Fruit fly (Drosophila melanogaster) whole organism, embryonic: ENCODE measurements around the gene RhoGAPp190.

ENCODE experiments used
- Bdp1 ChIP-seq: fragments of 200-800 bp; sonication (Bioruptor generic); optimal IDR thresholded peaks from 3 replicates; lab custom pipeline; 2016; ENCODE audit warnings: missing biosample characterization, missing genetic modification characterization
- Bteb2 ChIP-seq: fragments of 200-800 bp; sonication (Bioruptor generic); optimal IDR thresholded peaks from 2 replicates; lab custom pipeline; 2016; ENCODE audit warnings: missing biosample characterization, missing genetic modification characterization
- CG12236 ChIP-seq: fragments of 200-800 bp; sonication (Bioruptor generic); optimal IDR thresholded peaks from 2 replicates; lab custom pipeline; 2016; ENCODE audit warnings: missing biosample characterization, missing genetic modification characterization
- CG17328 ChIP-seq: fragments of 200-800 bp; sonication (Bioruptor generic); IDR thresholded peaks from 2 replicates; pipeline ENCODE4 v1.3.6; 2022; ENCODE audit warnings: missing biosample characterization, missing genetic modification characterization
- CG17359 ChIP-seq: fragments of 200-800 bp; sonication (Bioruptor generic); optimal IDR thresholded peaks from 3 replicates; lab custom pipeline; 2018; ENCODE audit warnings: missing biosample characterization, mild to moderate bottlenecking, missing genetic modification characterization, moderate library complexity
- CG17385 ChIP-seq: fragments of 200-800 bp; sonication (Bioruptor generic); optimal IDR thresholded peaks from 3 replicates; lab custom pipeline; 2018; ENCODE audit warnings: missing biosample characterization, mild to moderate bottlenecking, missing genetic modification characterization
- CG18262 ChIP-seq: fragments of 200-800 bp; optimal IDR thresholded peaks from 3 replicates; lab custom pipeline; 2019; ENCODE audit warnings: missing biosample characterization, mild to moderate bottlenecking, missing genetic modification characterization, moderate library complexity
- CG18476 ChIP-seq: fragments of 200-800 bp; sonication (Bioruptor generic); optimal IDR thresholded peaks from 2 replicates; lab custom pipeline; 2016; ENCODE audit warnings: missing biosample characterization, mild to moderate bottlenecking, missing genetic modification characterization
- CG2678 ChIP-seq: fragments of 200-800 bp; sonication (Bioruptor generic); optimal IDR thresholded peaks from 3 replicates; lab custom pipeline; 2019; ENCODE audit warnings: missing biosample characterization, mild to moderate bottlenecking, missing genetic modification characterization, moderate library complexity
- CG30431 ChIP-seq: fragments of 200-800 bp; sonication (Bioruptor generic); optimal IDR thresholded peaks from 2 replicates; lab custom pipeline; 2017; ENCODE audit warnings: missing biosample characterization, missing genetic modification characterization
- CG32532 ChIP-seq: fragments of 200-800 bp; sonication (Bioruptor generic); IDR thresholded peaks from 2 replicates; pipeline ENCODE4 v1.3.6; 2022; ENCODE audit warnings: missing biosample characterization, missing genetic modification characterization
- CG32767 ChIP-seq: fragments of 200-800 bp; sonication (Bioruptor generic); IDR thresholded peaks from 2 replicates; pipeline ENCODE4 v1.3.6; 2022; ENCODE audit warnings: missing biosample characterization, missing genetic modification characterization
- CG34422 ChIP-seq: fragments of 200-800 bp; sonication (Bioruptor generic); IDR thresholded peaks from 3 replicates; pipeline ENCODE4 v1.3.6; 2022; ENCODE audit warnings: missing biosample characterization, missing genetic modification characterization
- CG42726 ChIP-seq: fragments of 200-800 bp; sonication (Bioruptor generic); IDR thresholded peaks from 2 replicates; pipeline ENCODE4 v1.3.6; 2022; ENCODE audit warnings: missing biosample characterization, missing genetic modification characterization; ENCODE audit not compliant: partially characterized antibody
- CG5180 ChIP-seq: fragments of 200-800 bp; sonication (Bioruptor generic); optimal IDR thresholded peaks from 3 replicates; lab custom pipeline; 2017; ENCODE audit warnings: missing biosample characterization, missing genetic modification characterization, mild to moderate bottlenecking, moderate library complexity, missing genetic modification reagents
- CG7745 ChIP-seq: fragments of 200-800 bp; sonication (Bioruptor generic); optimal IDR thresholded peaks from 2 replicates; lab custom pipeline; 2018; ENCODE audit warnings: missing biosample characterization, mild to moderate bottlenecking, missing genetic modification characterization, moderate library complexity
- CG8290 ChIP-seq, 3 experiments: fragments of 200-800 bp; sonication (Bioruptor generic); optimal IDR thresholded peaks; 2 replicates each; lab custom pipeline; 2016 to 2019; ENCODE audit warnings: missing biosample characterization in 3 of 3, missing genetic modification characterization in 3 of 3, mild to moderate bottlenecking in 2 of 3, moderate library complexity in 1 of 3
- CG8765 ChIP-seq: fragments of 200-800 bp; sonication (Bioruptor generic); IDR thresholded peaks from 2 replicates; pipeline ENCODE4 v1.3.6; 2022; ENCODE audit warnings: missing biosample characterization, missing genetic modification characterization
- CoRest ChIP-seq: fragments of 200-800 bp; sonication (Bioruptor generic); optimal IDR thresholded peaks from 3 replicates; lab custom pipeline; 2018; ENCODE audit warnings: missing biosample characterization, mild to moderate bottlenecking, missing genetic modification characterization, moderate library complexity
- Doc2 ChIP-seq: fragments of 200-800 bp; sonication (Bioruptor generic); IDR thresholded peaks from 2 replicates; pipeline ENCODE4 v1.3.6; 2022; ENCODE audit warnings: missing biosample characterization, missing genetic modification characterization
- Dp ChIP-seq: fragments of 200-800 bp; sonication (Bioruptor generic); optimal IDR thresholded peaks from 2 replicates; lab custom pipeline; 2018; ENCODE audit warnings: missing biosample characterization, mild to moderate bottlenecking, missing genetic modification characterization, moderate library complexity
- ERR ChIP-seq: fragments of 200-800 bp; sonication (Bioruptor generic); optimal IDR thresholded peaks from 2 replicates; lab custom pipeline; 2016; ENCODE audit warnings: missing biosample characterization, missing genetic modification characterization
- Ets97D ChIP-seq: fragments of 200-800 bp; sonication (Bioruptor generic); optimal IDR thresholded peaks from 3 replicates; lab custom pipeline; 2016; ENCODE audit warnings: missing biosample characterization, missing genetic modification characterization
- Gsc ChIP-seq: fragments of 200-800 bp; sonication (Bioruptor generic); IDR thresholded peaks from 2 replicates; pipeline ENCODE4 v1.3.6; 2022; ENCODE audit warnings: missing biosample characterization, missing genetic modification characterization
- H15 ChIP-seq: fragments of 200-800 bp; sonication (Bioruptor generic); IDR thresholded peaks from 3 replicates; pipeline ENCODE4 v1.3.6; 2022; ENCODE audit warnings: missing biosample characterization, missing genetic modification characterization
- HLH4C ChIP-seq: fragments of 200-800 bp; sonication (Bioruptor generic); IDR thresholded peaks from 3 replicates; pipeline ENCODE4 v1.3.6; 2022; ENCODE audit warnings: missing biosample characterization, missing genetic modification characterization; ENCODE audit not compliant: partially characterized antibody
- HLHmδ ChIP-seq: fragments of 200-800 bp; sonication (Bioruptor generic); optimal IDR thresholded peaks from 2 replicates; lab custom pipeline; 2018; ENCODE audit warnings: missing biosample characterization, mild to moderate bottlenecking, missing genetic modification characterization, moderate library complexity
- HmgZ ChIP-seq: fragments of 200-800 bp; sonication (Bioruptor generic); optimal IDR thresholded peaks from 2 replicates; lab custom pipeline; 2018; ENCODE audit warnings: missing biosample characterization, mild to moderate bottlenecking, missing genetic modification characterization
- MTF-1 ChIP-seq: fragments of 200-800 bp; sonication (Bioruptor generic); optimal IDR thresholded peaks from 2 replicates; lab custom pipeline; 2018; ENCODE audit warnings: missing biosample characterization, mild to moderate bottlenecking, missing genetic modification characterization, borderline replicate concordance
- NK7.1 ChIP-seq: fragments of 200-800 bp; sonication (Bioruptor generic); optimal IDR thresholded peaks from 3 replicates; lab custom pipeline; 2016; ENCODE audit warnings: missing biosample characterization, missing genetic modification characterization
- Scr ChIP-seq: fragments of 200-800 bp; sonication (Bioruptor generic); IDR thresholded peaks from 2 replicates; pipeline ENCODE4 v1.3.6; 2022; ENCODE audit warnings: missing biosample characterization, missing genetic modification characterization; ENCODE audit not compliant: partially characterized antibody
- Six4 ChIP-seq: fragments of 200-800 bp; sonication (Bioruptor generic); optimal IDR thresholded peaks from 2 replicates; lab custom pipeline; 2016; ENCODE audit warnings: missing biosample characterization, missing genetic modification characterization
- az2 ChIP-seq: fragments of 200-800 bp; sonication (Bioruptor generic); optimal IDR thresholded peaks from 3 replicates; lab custom pipeline; 2016; ENCODE audit warnings: missing biosample characterization, missing genetic modification characterization
- dan ChIP-seq: fragments of 200-800 bp; sonication (Bioruptor generic); IDR thresholded peaks from 2 replicates; pipeline ENCODE4 v1.3.6; 2022; ENCODE audit warnings: missing biosample characterization, missing genetic modification characterization
- dpn ChIP-seq, 2 experiments: fragments of 200-800 bp; sonication (Bioruptor generic); optimal IDR thresholded peaks; 3 replicates each; lab custom pipeline; 2016; ENCODE audit warnings: missing biosample characterization in 2 of 2, missing genetic modification characterization in 2 of 2
- ftz-f1 ChIP-seq: fragments of 200-800 bp; sonication (Bioruptor generic); optimal IDR thresholded peaks from 2 replicates; lab custom pipeline; 2016; ENCODE audit warnings: missing biosample characterization, missing genetic modification characterization
- gcm ChIP-seq: fragments of 200-800 bp; sonication (Bioruptor generic); optimal IDR thresholded peaks from 2 replicates; lab custom pipeline; 2019; ENCODE audit warnings: missing biosample characterization, mild to moderate bottlenecking, missing genetic modification characterization, moderate library complexity
- hb ChIP-seq: fragments of 200-800 bp; sonication (Bioruptor generic); IDR thresholded peaks from 3 replicates; pipeline ENCODE4 v1.3.6; 2022; ENCODE audit warnings: missing biosample characterization, missing genetic modification characterization; ENCODE audit not compliant: partially characterized antibody
- kay ChIP-seq: fragments of 200-800 bp; sonication (Bioruptor generic); optimal IDR thresholded peaks from 2 replicates; lab custom pipeline; 2016; ENCODE audit warnings: missing biosample characterization, missing genetic modification characterization
- ken ChIP-seq: fragments of 200-800 bp; sonication (Bioruptor generic); IDR thresholded peaks from 3 replicates; pipeline ENCODE4 v1.3.6; 2022; ENCODE audit warnings: missing biosample characterization, missing genetic modification characterization
- lbe ChIP-seq: fragments of 200-800 bp; sonication (Bioruptor generic); optimal IDR thresholded peaks from 2 replicates; lab custom pipeline; 2016; ENCODE audit warnings: missing biosample characterization, mild to moderate bottlenecking, missing genetic modification characterization
- nerfin-2 ChIP-seq: fragments of 200-800 bp; sonication (Bioruptor generic); IDR thresholded peaks from 2 replicates; pipeline ENCODE4 v1.3.6; 2022; ENCODE audit warnings: missing biosample characterization, missing genetic modification characterization; ENCODE audit not compliant: partially characterized antibody
- otp ChIP-seq: fragments of 200-800 bp; sonication (Bioruptor generic); IDR thresholded peaks from 3 replicates; pipeline ENCODE4, ENCODE4 v1.3.6; 2022; ENCODE audit warnings: missing biosample characterization, missing genetic modification characterization
- pfk ChIP-seq: fragments of 200-800 bp; sonication (Bioruptor generic); optimal IDR thresholded peaks from 2 replicates; lab custom pipeline; 2018; ENCODE audit warnings: missing biosample characterization, mild to moderate bottlenecking, missing genetic modification characterization, moderate library complexity
- pnt ChIP-seq: fragments of 200-800 bp; sonication (Bioruptor generic); optimal IDR thresholded peaks from 3 replicates; lab custom pipeline; 2016; ENCODE audit warnings: missing biosample characterization, missing genetic modification characterization
- shn ChIP-seq: fragments of 200-800 bp; sonication (Bioruptor generic); optimal IDR thresholded peaks from 3 replicates; lab custom pipeline; 2016; ENCODE audit warnings: missing biosample characterization, missing genetic modification characterization
- sim ChIP-seq: fragments of 200-800 bp; sonication (Bioruptor generic); IDR thresholded peaks from 2 replicates; pipeline ENCODE4 v1.3.6; 2022; ENCODE audit warnings: missing biosample characterization, missing genetic modification characterization
- slp2 ChIP-seq: fragments of 200-800 bp; sonication (Bioruptor generic); optimal IDR thresholded peaks from 2 replicates; lab custom pipeline; 2016; ENCODE audit warnings: missing biosample characterization, missing genetic modification characterization
- zfh1 ChIP-seq: fragments of 200-800 bp; sonication (Bioruptor generic); IDR thresholded peaks from 3 replicates; pipeline ENCODE4 v1.3.6; 2022; ENCODE audit warnings: missing biosample characterization, missing genetic modification characterization

RhoGAPp190 gene

dm6 chrX:17682745-17683505 lies 30.6 kb upstream of the RhoGAPp190 start (continued):
- TF ChIP-seq CG8765 (GFP tag; lab: Robert Waterston, UW) (no peak), Gsc (GFP tag; lab: Robert Waterston, UW) (peak; percentile 56), sim (peak; percentile 49; the same call in 1 of the 2 replicates), ken (GFP tag; lab: Robert Waterston, UW) (peak; percentile 90), nerfin-2 (GFP tag; lab: Robert Waterston, UW) (no peak), CG34422 (peak; percentile 89), otp (peak; percentile 69), CoRest (tag; lab: Kevin White, UChicago) (peak; percentile 53), HLH4C (GFP tag; lab: Robert Waterston, UW) (peak; percentile 33; the same call in 2 of the 3 replicates), H15 (GFP tag; lab: Robert Waterston, UW) (peak; percentile 85), zfh1 (GFP tag; lab: Robert Waterston, UW) (peak; percentile 88), Six4 (peak; percentile 14), CG30431 (GFP tag; lab: Kevin White, UChicago) (peak; percentile 0), dpn (GFP tag; optimal IDR thresholded peaks at IDR 0.05; lab: Kevin White, UChicago) (peak in 1 of 2 experiments; percentile 60), Scr (GFP tag; lab: Robert Waterston, UW) (0 out of 2 replicates have a peak, but pooled peaks have one; percentile 14), slp2 (GFP tag; lab: Kevin White, UChicago) (no peak), CG8290 (GFP tag; optimal IDR thresholded peaks at IDR 0.05; lab: Kevin White, UChicago) (no peak), CG8290 (tag; optimal IDR thresholded peaks at IDR 0.05; lab: Kevin White, UChicago) (no peak), CG5180 (GFP tag; lab: Kevin White, UChicago) (peak; percentile 49), CG17359 (tag; lab: Kevin White, UChicago) (peak; percentile 83), CG2678 (tag; lab: Kevin White, UChicago) (peak; percentile 76), NK7.1 (GFP tag; lab: Kevin White, UChicago) (no peak), shn (GFP tag; lab: Kevin White, UChicago) (no peak), Ets97D (no peak), MTF-1 (GFP tag; lab: Kevin White, UChicago) (no peak), CG17328 (GFP tag; lab: Robert Waterston, UW) (peak; percentile 87), CG32532 (GFP tag; lab: Robert Waterston, UW) (peak; percentile 62), hb (GFP tag; lab: Robert Waterston, UW) (no peak), CG32767 (peak; percentile 45; the same call in 1 of the 2 replicates), CG42726 (GFP tag; lab: Robert Waterston, UW) (no peak), CG12236 (GFP tag; lab: Kevin White, UChicago) (no peak), CG7745 (tag; lab: Kevin White, UChicago) (no peak), az2 (GFP tag; lab: Kevin White, UChicago) (peak; percentile 61), CG17385 (GFP tag; lab: Kevin White, UChicago) (no peak), Bteb2 (GFP tag; lab: Kevin White, UChicago) (no peak), HmgZ (no peak), pnt (peak; percentile 28), Dp (GFP tag; lab: Kevin White, UChicago) (no peak), lbe (GFP tag; lab: Kevin White, UChicago) (peak; percentile 84), gcm (GFP tag; lab: Kevin White, UChicago) (peak; percentile 19), ERR (GFP tag; lab: Kevin White, UChicago) (no peak), Doc2 (no peak), ftz-f1 (no peak), dan (no peak), CG18476 (peak; percentile 42), CG18262 (tag; lab: Kevin White, UChicago) (peak; percentile 66), HLHmδ (no peak), Bdp1 (GFP tag; lab: Kevin White, UChicago) (no peak), pfk (GFP tag; lab: Kevin White, UChicago) (no peak), kay (GFP tag; lab: Kevin White, UChicago) (peak; percentile 10)
